Worm (Caenorhabditis elegans) whole organism, young adult: ENCODE data around the gene fbxb-72.

ENCODE experiments used
- T26A5.8 ChIP-seq: sonication (generic microtip); optimal IDR thresholded peaks from 2 replicates; lab custom pipeline; 2016; ENCODE audit warnings: missing genetic modification characterization, missing compliant biosample characterization
- nfya-2 ChIP-seq: fragments of 200-800 bp; sonication (Bioruptor generic); IDR thresholded peaks from 2 replicates; pipeline ENCODE4 v1.3.6; 2022; ENCODE audit warnings: missing genetic modification reagents, missing genetic modification characterization, missing compliant biosample characterization
- zfh-2 ChIP-seq: fragments of 200-800 bp; sonication (Bioruptor generic); conservative IDR thresholded peaks from 2 replicates; pipeline ENCODE4 v1.3.6; 2022; ENCODE audit warnings: missing genetic modification reagents, missing genetic modification characterization, missing compliant biosample characterization

DNA sequence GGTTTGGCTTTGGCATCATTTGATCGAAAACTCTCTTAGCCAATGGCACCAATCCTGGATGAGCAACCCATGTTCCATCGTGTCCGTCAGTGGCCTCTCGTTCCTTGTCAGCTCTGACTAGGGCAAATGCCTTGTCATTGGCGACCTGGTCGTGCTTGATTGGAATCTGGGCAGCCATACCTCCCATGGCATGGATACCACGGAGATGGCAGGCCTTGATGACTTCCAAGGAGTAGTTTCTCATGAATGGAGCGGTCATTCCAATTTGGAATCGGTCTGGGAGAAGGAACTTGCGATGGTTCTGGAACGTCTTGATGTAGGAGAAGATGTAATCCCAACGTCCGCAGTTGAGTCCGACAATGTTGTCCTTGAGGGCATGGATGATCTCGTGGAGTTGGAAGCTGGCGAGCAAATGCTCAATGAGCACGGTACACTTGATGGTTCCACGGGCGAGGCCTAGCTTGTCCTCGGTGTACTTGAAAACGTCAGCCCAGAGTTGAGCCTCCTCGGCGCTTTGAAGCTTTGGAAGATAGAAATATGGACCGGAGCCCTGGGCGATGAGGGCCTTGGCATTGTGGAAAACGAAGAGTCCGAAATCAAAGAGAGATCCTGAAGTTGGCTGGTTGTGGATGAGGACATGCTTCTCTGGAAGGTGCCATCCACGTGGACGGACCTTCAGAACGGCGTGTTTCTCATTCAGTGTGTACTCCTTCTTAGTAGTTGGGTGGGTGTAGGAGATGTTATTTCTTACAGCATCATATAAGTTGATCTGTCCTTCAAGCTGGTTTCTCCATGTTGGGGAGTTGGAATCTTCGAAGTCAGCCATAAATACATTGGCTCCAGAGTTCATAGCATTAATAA is 1.4 kb upstream of the fbxb-72 start:
- TF ChIP-seq nfya-2 (GFP tag; lab: Robert Waterston, UW) (no peak), T26A5.8 (tag; lab: Kevin White, UChicago) (no peak), zfh-2 (GFP tag; lab: Robert Waterston, UW) (no peak)
